Worm (Caenorhabditis elegans) whole organism, young adult: ENCODE results near the gene T23G5.3.

Experiments used
- Y53F4B.3 ChIP-seq: fragments of 200-800 bp; sonication (Bioruptor generic); IDR thresholded peaks from 2 replicates; pipeline ENCODE4 v1.3.6; 2022; ENCODE audit warnings: missing genetic modification reagents, missing genetic modification characterization, missing compliant biosample characterization
- Y53G8AR.9 ChIP-seq: fragments of 200-800 bp; sonication (Bioruptor generic); conservative IDR thresholded peaks from 2 replicates; pipeline ENCODE4 v1.3.6; 2022; ENCODE audit warnings: missing genetic modification reagents, missing genetic modification characterization, missing compliant biosample characterization
- ama-1 ChIP-seq, 3 experiments: fragments of 150-350 bp in 1 of 3; sonication (generic microtip) in 2 of 3; optimal IDR thresholded peaks; 2 replicates each; lab custom pipeline; 2014 to 2018; ENCODE audit warnings: missing biosample characterization in 2 of 3, missing genetic modification characterization in 2 of 3, missing genetic modification reagents in 2 of 3
- hlh-12 ChIP-seq: sonication (generic microtip); optimal IDR thresholded peaks from 2 replicates; lab custom pipeline; 2016; ENCODE audit warnings: missing genetic modification characterization, missing compliant biosample characterization
- lsy-27 ChIP-seq: sonication (generic microtip); optimal IDR thresholded peaks from 2 replicates; lab custom pipeline; 2017; ENCODE audit warnings: missing genetic modification characterization, mild to moderate bottlenecking, missing compliant biosample characterization, antibody characterized with exemption, missing genotype, borderline replicate concordance; ENCODE audit not compliant: insufficient read depth
- sdz-38 ChIP-seq: sonication (generic microtip); optimal IDR thresholded peaks from 2 replicates; lab custom pipeline; 2016; ENCODE audit warnings: missing genotype, missing genetic modification characterization, missing compliant biosample characterization

DNA sequence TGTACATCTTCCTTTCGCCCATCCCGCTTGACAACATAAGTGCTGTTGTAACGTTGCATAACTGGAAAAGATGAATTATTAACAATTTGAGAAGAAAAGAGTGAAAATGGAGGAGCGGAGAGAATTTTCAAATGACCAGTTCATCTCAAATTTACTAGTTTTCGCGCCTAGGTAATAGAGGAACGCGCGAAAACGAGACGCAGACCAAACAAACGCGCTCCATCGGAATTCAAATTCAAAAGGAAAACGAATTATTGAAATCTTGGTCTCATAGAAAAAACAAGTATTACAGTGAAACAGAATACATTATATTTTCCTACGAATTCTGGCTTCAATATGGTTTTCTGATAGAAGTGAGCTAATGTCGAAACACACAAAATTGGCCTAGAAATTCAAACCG is 2.9 kb downstream of the T23G5.3 start:
- TF ChIP-seq Y53F4B.3 (GFP tag; lab: Robert Waterston, UW) (no peak), Y53G8AR.9 (GFP tag; lab: Robert Waterston, UW) (no peak), ama-1 (optimal IDR thresholded peaks at IDR 0.05; lab: Kevin White, UChicago) (no peak), ama-1 (GFP tag; optimal IDR thresholded peaks at IDR 0.05; lab: Kevin White, UChicago) (no peak), lsy-27 (tag; lab: Kevin White, UChicago) (no peak), hlh-12 (tag; lab: Kevin White, UChicago) (no peak), sdz-38 (tag; lab: Kevin White, UChicago) (no peak)
